Fruit fly (Drosophila melanogaster): ENCODE results near the gene CG4607.

CG4607 gene

dm6 chrX:7069011-7069463 is at the start of gene CG4607:
Gene CG4607, plus strand, starts transcription at chrX:7069413.
- no peak for TF ChIP-seq CG8159 (tag; optimal IDR thresholded peaks at IDR 0.05)
- no peak for TF ChIP-seq Ets98B (GFP tag; IDR thresholded peaks at IDR 0.05)
- TF ChIP-seq CG9948 (tag; optimal IDR thresholded peaks at IDR 0.05) = no peak
- no peak for TF ChIP-seq CG4496 (GFP tag; IDR thresholded peaks at IDR 0.05)
- no peak for TF ChIP-seq CG13204 (GFP tag; optimal IDR thresholded peaks at IDR 0.05)
- TF ChIP-seq rn (GFP tag; IDR thresholded peaks at IDR 0.05) = no peak
- no peak for TF ChIP-seq EcR (GFP tag; optimal IDR thresholded peaks at IDR 0.05)

- TF ChIP-seq CG9948 (tag; optimal IDR thresholded peaks at IDR 0.05) (no peak), CG8301 (tag; optimal IDR thresholded peaks at IDR 0.05) (no peak), EcR (GFP tag; optimal IDR thresholded peaks at IDR 0.05) (no peak), CG32121 (GFP tag; IDR thresholded peaks at IDR 0.05) (no peak), Pif1B (GFP tag; optimal IDR thresholded peaks at IDR 0.05) (no peak), CG13204 (GFP tag; optimal IDR thresholded peaks at IDR 0.05) (no peak), Pif1A (GFP tag; optimal IDR thresholded peaks at IDR 0.05) (no peak), Ets98B (GFP tag; IDR thresholded peaks at IDR 0.05) (no peak), D1 (tag; optimal IDR thresholded peaks at IDR 0.05) (no peak), CG15710 (tag; optimal IDR thresholded peaks at IDR 0.05) (no peak), fd96Ca (GFP tag; IDR thresholded peaks at IDR 0.05) (no peak)
Observed at dm6 chrX:7034892-7035291, 34.3 kb upstream of the CG4607 start.

dm6 chrX:7037061-7037460 is 32.2 kb upstream of the CG4607 start:
- TF ChIP-seq rn (GFP tag; IDR thresholded peaks at IDR 0.05) (no peak), CG4496 (GFP tag; IDR thresholded peaks at IDR 0.05) (no peak), Pif1A (GFP tag; optimal IDR thresholded peaks at IDR 0.05) (no peak), CG8159 (tag; optimal IDR thresholded peaks at IDR 0.05) (no peak), CG12605 (GFP tag; IDR thresholded peaks at IDR 0.05) (no peak), CG32121 (GFP tag; IDR thresholded peaks at IDR 0.05) (no peak), CG17806 (tag; optimal IDR thresholded peaks at IDR 0.05) (no peak), CG13204 (GFP tag; optimal IDR thresholded peaks at IDR 0.05) (no peak), gl (tag; optimal IDR thresholded peaks at IDR 0.05) (no peak), D1 (tag; optimal IDR thresholded peaks at IDR 0.05) (no peak), CG34367 (tag; optimal IDR thresholded peaks at IDR 0.05) (no peak), Ets98B (GFP tag; IDR thresholded peaks at IDR 0.05) (no peak), CG9948 (tag; optimal IDR thresholded peaks at IDR 0.05) (no peak), CG14655 (GFP tag; optimal IDR thresholded peaks at IDR 0.05) (no peak), Pif1B (GFP tag; optimal IDR thresholded peaks at IDR 0.05) (no peak), fd96Ca (GFP tag; IDR thresholded peaks at IDR 0.05) (no peak)

dm6 chrX:7040205-7040866 is 28.9 kb upstream of the CG4607 start, which contains the start of gene CG14427:
Gene CG14427, plus strand, starts transcription at chrX:7040603.
- TF ChIP-seq CG8301 (tag; optimal IDR thresholded peaks at IDR 0.05) = no peak
- TF ChIP-seq gl (tag; optimal IDR thresholded peaks at IDR 0.05) = no peak
- TF ChIP-seq CG10348 (GFP tag; IDR thresholded peaks at IDR 0.05) = no peak
- no peak for TF ChIP-seq Pif1A (GFP tag; optimal IDR thresholded peaks at IDR 0.05)
- TF ChIP-seq CG4496 (GFP tag; IDR thresholded peaks at IDR 0.05) = no peak
- no peak for TF ChIP-seq Pif1B (GFP tag; optimal IDR thresholded peaks at IDR 0.05)
- TF ChIP-seq D1 (tag; optimal IDR thresholded peaks at IDR 0.05) = no peak
- TF ChIP-seq CG13204 (GFP tag; optimal IDR thresholded peaks at IDR 0.05) = no peak
- no peak for TF ChIP-seq Ets98B (GFP tag; IDR thresholded peaks at IDR 0.05)
- TF ChIP-seq fd96Ca (GFP tag; IDR thresholded peaks at IDR 0.05) = no peak
- no peak for TF ChIP-seq Snoo (tag; optimal IDR thresholded peaks at IDR 0.05)
- no peak for TF ChIP-seq CG17806 (tag; optimal IDR thresholded peaks at IDR 0.05)
- no peak for TF ChIP-seq CG34367 (tag; optimal IDR thresholded peaks at IDR 0.05)
- no peak for TF ChIP-seq CG14655 (GFP tag; optimal IDR thresholded peaks at IDR 0.05)
- TF ChIP-seq CG8159 (tag; optimal IDR thresholded peaks at IDR 0.05) = no peak
- TF ChIP-seq CG12605 (GFP tag; IDR thresholded peaks at IDR 0.05) = no peak
- TF ChIP-seq CG32121 (GFP tag; IDR thresholded peaks at IDR 0.05) = no peak
- TF ChIP-seq CG9948 (tag; optimal IDR thresholded peaks at IDR 0.05) = no peak
- TF ChIP-seq EcR (GFP tag; optimal IDR thresholded peaks at IDR 0.05) = no peak

DNA sequence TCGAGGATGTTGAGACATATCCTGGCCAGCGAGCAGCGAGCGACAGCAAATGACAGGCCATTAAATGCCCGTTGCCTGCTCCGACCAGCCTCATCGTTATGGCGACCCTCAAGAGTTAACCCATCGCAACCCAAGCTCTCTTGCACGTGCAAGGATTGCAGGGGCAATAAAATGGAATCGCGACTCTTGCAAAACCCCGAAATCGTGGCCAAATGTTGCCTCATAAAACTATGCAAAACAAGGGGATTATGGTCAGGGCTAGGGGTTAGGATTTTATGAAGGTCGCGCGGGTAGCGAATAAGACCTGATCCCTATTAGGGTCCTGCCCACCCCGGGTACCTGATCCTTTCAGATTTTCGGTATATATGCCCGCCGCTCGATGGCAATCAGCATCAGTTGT is 20.1 kb upstream of the CG4607 start, which contains the start of gene nullo:
Gene nullo (plus strand): TSS at position 390 of the 400 bp plus-strand sequence.
- TF ChIP-seq fd96Ca (GFP tag; IDR thresholded peaks at IDR 0.05) (no peak), CG14655 (GFP tag; optimal IDR thresholded peaks at IDR 0.05) (no peak), CG10348 (GFP tag; IDR thresholded peaks at IDR 0.05) (no peak), CG12605 (GFP tag; IDR thresholded peaks at IDR 0.05) (no peak), CG8159 (tag; optimal IDR thresholded peaks at IDR 0.05) (no peak), CG9948 (tag; optimal IDR thresholded peaks at IDR 0.05) (no peak), CG8301 (tag; optimal IDR thresholded peaks at IDR 0.05) (no peak), Pif1A (GFP tag; optimal IDR thresholded peaks at IDR 0.05) (no peak)

DNA sequence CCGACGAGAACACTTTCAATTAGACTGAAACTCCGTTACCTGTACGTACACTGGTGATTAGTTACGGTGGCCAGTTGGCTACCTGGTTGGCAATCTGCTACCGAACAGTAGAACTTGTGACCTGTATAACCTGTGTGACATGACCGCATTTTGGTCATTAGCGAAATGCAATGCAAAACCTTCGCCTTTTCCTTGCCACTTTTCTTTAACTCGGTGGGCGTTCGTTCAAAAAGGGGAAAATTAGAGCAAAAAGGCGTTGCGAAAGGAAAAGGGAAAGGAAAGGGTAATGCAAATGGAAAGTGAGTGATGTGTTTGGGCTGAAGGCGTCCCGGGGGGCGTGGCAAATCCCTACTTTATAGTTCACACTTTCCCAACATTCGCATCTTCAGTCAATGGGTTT is 10.2 kb upstream of the CG4607 start:
- no peak for TF ChIP-seq fd96Ca (GFP tag; IDR thresholded peaks at IDR 0.05)
- TF ChIP-seq CG17806 (tag; optimal IDR thresholded peaks at IDR 0.05) = no peak
- TF ChIP-seq Snoo (tag; optimal IDR thresholded peaks at IDR 0.05) = no peak
- no peak for TF ChIP-seq CG34367 (tag; optimal IDR thresholded peaks at IDR 0.05)
- TF ChIP-seq CG4496 (GFP tag; IDR thresholded peaks at IDR 0.05) = no peak
- no peak for TF ChIP-seq CG13204 (GFP tag; optimal IDR thresholded peaks at IDR 0.05)
- TF ChIP-seq EcR (GFP tag; optimal IDR thresholded peaks at IDR 0.05) = no peak
- TF ChIP-seq CG15710 (tag; optimal IDR thresholded peaks at IDR 0.05) = no peak
- no peak for TF ChIP-seq CG9948 (tag; optimal IDR thresholded peaks at IDR 0.05)
- no peak for TF ChIP-seq CG12605 (GFP tag; IDR thresholded peaks at IDR 0.05)
- TF ChIP-seq CG8301 (tag; optimal IDR thresholded peaks at IDR 0.05) = no peak
- TF ChIP-seq Ets98B (GFP tag; IDR thresholded peaks at IDR 0.05) = no peak
- TF ChIP-seq rn (GFP tag; IDR thresholded peaks at IDR 0.05) = no peak
- TF ChIP-seq CG32121 (GFP tag; IDR thresholded peaks at IDR 0.05) = no peak
- no peak for TF ChIP-seq D1 (tag; optimal IDR thresholded peaks at IDR 0.05)

Measured in whole organism, pupa.